Worm (Caenorhabditis elegans) whole organism, mixed stage, embryonic: ENCODE results near the gene cnnm-3.

Experiments
- bed-3 ChIP-seq: fragments of 200-800 bp; sonication (Bioruptor generic); optimal IDR thresholded peaks from 3 replicates; lab custom pipeline; 2018; ENCODE audit warnings: mild to moderate bottlenecking, missing genetic modification characterization, moderate library complexity, missing compliant biosample characterization
- blmp-1 ChIP-seq: fragments of 150-350 bp; optimal IDR thresholded peaks from 2 replicates; lab custom pipeline; 2014; ENCODE audit warnings: missing biosample characterization, missing genetic modification characterization
- ceh-39 ChIP-seq: fragments of 150-350 bp; optimal IDR thresholded peaks from 2 replicates; lab custom pipeline; 2014; ENCODE audit warnings: missing biosample characterization, missing genetic modification characterization
- ceh-43 ChIP-seq: fragments of 200-800 bp; sonication (Bioruptor generic); optimal IDR thresholded peaks from 2 replicates; lab custom pipeline; 2018; ENCODE audit warnings: mild to moderate bottlenecking, missing genetic modification characterization, moderate library complexity, missing compliant biosample characterization
- ceh-83 ChIP-seq: fragments of 200-800 bp; sonication (Bioruptor generic); optimal IDR thresholded peaks from 2 replicates; lab custom pipeline; 2018; ENCODE audit warnings: mild to moderate bottlenecking, missing genetic modification characterization, missing compliant biosample characterization
- ces-1 ChIP-seq: fragments of 150-350 bp; optimal IDR thresholded peaks from 2 replicates; lab custom pipeline; 2014; ENCODE audit warnings: missing biosample characterization, missing genetic modification reagents, missing genetic modification characterization
- cnd-1 ChIP-seq: fragments of 200-800 bp; sonication (Bioruptor generic); optimal IDR thresholded peaks from 2 replicates; lab custom pipeline; 2018; ENCODE audit warnings: mild to moderate bottlenecking, missing genetic modification characterization, missing compliant biosample characterization
- drap-1 ChIP-seq: fragments of 200-800 bp; sonication (Bioruptor generic); optimal IDR thresholded peaks from 3 replicates; lab custom pipeline; 2018; ENCODE audit warnings: mild to moderate bottlenecking, missing genetic modification characterization, missing compliant biosample characterization
- elt-1 ChIP-seq: sonication (generic microtip); optimal IDR thresholded peaks from 2 replicates; lab custom pipeline; 2017; ENCODE audit warnings: missing genetic modification characterization, mild to moderate bottlenecking, missing compliant biosample characterization, antibody characterized with exemption, moderate library complexity, borderline replicate concordance; ENCODE audit not compliant: insufficient read depth
- elt-3 ChIP-seq: fragments of 150-350 bp; optimal IDR thresholded peaks from 2 replicates; lab custom pipeline; 2014; ENCODE audit warnings: missing biosample characterization, missing genetic modification characterization
- ham-2 ChIP-seq: fragments of 200-800 bp; sonication (Bioruptor generic); optimal IDR thresholded peaks from 2 replicates; lab custom pipeline; 2018; ENCODE audit warnings: mild to moderate bottlenecking, missing genetic modification characterization, missing compliant biosample characterization
- hlh-1 ChIP-seq: fragments of 150-350 bp; optimal IDR thresholded peaks from 2 replicates; lab custom pipeline; 2014; ENCODE audit warnings: missing biosample characterization, missing genetic modification reagents, missing genetic modification characterization
- lin-13 ChIP-seq: fragments of 150-350 bp; optimal IDR thresholded peaks from 2 replicates; lab custom pipeline; 2014; ENCODE audit warnings: missing biosample characterization, missing genetic modification characterization
- lin-32 ChIP-seq: fragments of 200-800 bp; sonication (Bioruptor generic); optimal IDR thresholded peaks from 2 replicates; lab custom pipeline; 2018; ENCODE audit warnings: mild to moderate bottlenecking, missing genetic modification characterization, missing compliant biosample characterization
- mab-5 ChIP-seq: fragments of 150-350 bp; optimal IDR thresholded peaks from 2 replicates; lab custom pipeline; 2014; ENCODE audit warnings: missing biosample characterization, missing genetic modification characterization
- mep-1 ChIP-seq: fragments of 150-350 bp; optimal IDR thresholded peaks from 2 replicates; lab custom pipeline; 2017; ENCODE audit warnings: missing biosample characterization, missing genetic modification reagents, missing genetic modification characterization, inconsistent platforms
- mls-2 ChIP-seq: sonication (generic microtip); optimal IDR thresholded peaks from 2 replicates; lab custom pipeline; 2016; ENCODE audit warnings: mild to moderate bottlenecking, missing genetic modification characterization, moderate library complexity, missing compliant biosample characterization
- nhr-12 ChIP-seq: fragments of 150-350 bp; optimal IDR thresholded peaks from 2 replicates; lab custom pipeline; 2014; ENCODE audit warnings: missing biosample characterization, missing genetic modification characterization
- nhr-2 ChIP-seq: fragments of 150-350 bp; optimal IDR thresholded peaks from 2 replicates; lab custom pipeline; 2014; ENCODE audit warnings: missing biosample characterization, missing genetic modification characterization
- nhr-237 ChIP-seq: fragments of 150-350 bp; optimal IDR thresholded peaks from 2 replicates; lab custom pipeline; 2014; ENCODE audit warnings: missing biosample characterization, missing genetic modification characterization
- nhr-76 ChIP-seq: sonication (generic microtip); optimal IDR thresholded peaks from 2 replicates; lab custom pipeline; 2017; ENCODE audit warnings: missing biosample characterization, missing genetic modification characterization
- sem-2 ChIP-seq: fragments of 200-800 bp; sonication (Bioruptor generic); optimal IDR thresholded peaks from 2 replicates; lab custom pipeline; 2018; ENCODE audit warnings: mild to moderate bottlenecking, missing genetic modification characterization, missing compliant biosample characterization
- snpc-4 ChIP-seq: fragments of 150-350 bp; optimal IDR thresholded peaks from 2 replicates; lab custom pipeline; 2014; ENCODE audit warnings: missing biosample characterization, missing genetic modification characterization
- sptf-1 ChIP-seq: sonication (generic microtip); optimal IDR thresholded peaks from 2 replicates; lab custom pipeline; 2017; ENCODE audit warnings: mild to moderate bottlenecking, missing genetic modification characterization, moderate library complexity, missing compliant biosample characterization
- tbx-8 ChIP-seq: fragments of 200-800 bp; sonication (Bioruptor generic); optimal IDR thresholded peaks from 2 replicates; lab custom pipeline; 2018; ENCODE audit warnings: mild to moderate bottlenecking, missing genetic modification characterization, moderate library complexity, missing compliant biosample characterization
- unc-120 ChIP-seq: sonication (generic microtip); optimal IDR thresholded peaks from 2 replicates; lab custom pipeline; 2017; ENCODE audit warnings: missing genetic modification characterization, missing compliant biosample characterization; ENCODE audit not compliant: poor library complexity, severe bottlenecking
- unc-62 ChIP-seq: fragments of 150-350 bp; optimal IDR thresholded peaks from 2 replicates; lab custom pipeline; 2014; ENCODE audit warnings: missing biosample characterization, missing genetic modification reagents, missing genetic modification characterization
- zip-8 ChIP-seq: fragments of 150-350 bp; optimal IDR thresholded peaks from 2 replicates; lab custom pipeline; 2014; ENCODE audit warnings: missing biosample characterization, missing genetic modification characterization
- ztf-11 ChIP-seq: fragments of 150-350 bp; optimal IDR thresholded peaks from 2 replicates; lab custom pipeline; 2014; ENCODE audit warnings: missing biosample characterization, missing genetic modification characterization

Gene cnnm-3

DNA sequence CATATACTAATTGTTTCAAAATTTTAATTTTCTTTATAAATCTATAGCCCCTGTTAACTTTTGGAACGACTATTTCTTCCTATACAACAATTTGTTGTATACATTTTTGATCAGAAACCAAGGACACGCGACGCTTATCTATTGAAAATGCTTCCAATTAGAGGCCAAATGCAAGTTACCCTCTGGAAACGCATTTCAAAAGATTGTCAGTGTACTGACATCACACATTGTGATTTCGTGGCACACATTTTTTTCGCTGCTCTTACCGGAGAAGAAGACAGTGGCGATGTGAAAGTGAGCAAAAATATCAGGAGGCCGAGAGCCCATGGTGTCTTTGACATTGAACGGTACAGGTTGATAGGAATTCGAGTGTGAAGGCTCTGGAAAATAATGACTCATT is at the start of gene cnnm-3:
Gene cnnm-3 (minus strand): TSS at position 382 of the 400 bp plus-strand sequence.
- no peak for TF ChIP-seq ham-2
- no peak for TF ChIP-seq drap-1 (GFP tag; lab: Kevin White, UChicago)
- TF ChIP-seq sem-2 (GFP tag; lab: Kevin White, UChicago) = no peak
- TF ChIP-seq mls-2 (tag; lab: Kevin White, UChicago) = no peak
- TF ChIP-seq ceh-83 (GFP tag; lab: Kevin White, UChicago) = no peak
- TF ChIP-seq unc-120 = no peak
- no peak for TF ChIP-seq elt-1 (tag; lab: Kevin White, UChicago)
- TF ChIP-seq zip-8 (tag; lab: Kevin White, UChicago) = no peak
- no peak for TF ChIP-seq snpc-4 (tag; lab: Kevin White, UChicago)
- no peak for TF ChIP-seq nhr-76
- TF ChIP-seq mab-5 (tag; lab: Kevin White, UChicago) = no peak
- no peak for TF ChIP-seq nhr-237 (tag; lab: Kevin White, UChicago)
- TF ChIP-seq bed-3 (GFP tag; lab: Kevin White, UChicago) = no peak
- no peak for TF ChIP-seq lin-13 (tag; lab: Kevin White, UChicago)
- TF ChIP-seq ztf-11 (tag; lab: Kevin White, UChicago) = no peak
- TF ChIP-seq ceh-39 (tag; lab: Kevin White, UChicago) = no peak
- TF ChIP-seq, all 35 proteins: peak for 0

- peak; percentile 78 for TF ChIP-seq ham-2
- no peak for TF ChIP-seq ceh-83 (GFP tag; lab: Kevin White, UChicago)
- peak; percentile 51 for TF ChIP-seq blmp-1 (tag; lab: Kevin White, UChicago)
- TF ChIP-seq nhr-12 (tag; lab: Kevin White, UChicago) = no peak
- no peak for TF ChIP-seq sptf-1
- TF ChIP-seq nhr-237 (tag; lab: Kevin White, UChicago) = no peak
- TF ChIP-seq mls-2 (tag; lab: Kevin White, UChicago) = no peak
- no peak for TF ChIP-seq unc-120
- TF ChIP-seq elt-1 (tag; lab: Kevin White, UChicago) = peak; percentile 64
These were observed 48.7 kb upstream of the cnnm-3 start, which contains the start of gene wrt-2 for ce11 chrX:3094304-3094703. Gene wrt-2 (minus strand): TSS chrX:3094349.

- no peak for TF ChIP-seq mep-1 (tag; lab: Kevin White, UChicago)
- no peak for TF ChIP-seq elt-3 (tag; lab: Kevin White, UChicago)
- TF ChIP-seq sptf-1 = no peak
- no peak for TF ChIP-seq ceh-39 (tag; lab: Kevin White, UChicago)
- no peak for TF ChIP-seq ceh-43 (GFP tag; lab: Kevin White, UChicago)
- no peak for TF ChIP-seq ces-1 (GFP tag; lab: Kevin White, UChicago)
- TF ChIP-seq tbx-8 (GFP tag; lab: Kevin White, UChicago) = no peak
- no peak for TF ChIP-seq ham-2
- TF ChIP-seq hlh-1 (tag; lab: Kevin White, UChicago) = no peak
- TF ChIP-seq lin-32 (GFP tag; lab: Kevin White, UChicago) = no peak
- TF ChIP-seq nhr-76 = no peak
These were observed 46.8 kb upstream of the cnnm-3 start for ce11 chrX:3092460-3092859.

DNA sequence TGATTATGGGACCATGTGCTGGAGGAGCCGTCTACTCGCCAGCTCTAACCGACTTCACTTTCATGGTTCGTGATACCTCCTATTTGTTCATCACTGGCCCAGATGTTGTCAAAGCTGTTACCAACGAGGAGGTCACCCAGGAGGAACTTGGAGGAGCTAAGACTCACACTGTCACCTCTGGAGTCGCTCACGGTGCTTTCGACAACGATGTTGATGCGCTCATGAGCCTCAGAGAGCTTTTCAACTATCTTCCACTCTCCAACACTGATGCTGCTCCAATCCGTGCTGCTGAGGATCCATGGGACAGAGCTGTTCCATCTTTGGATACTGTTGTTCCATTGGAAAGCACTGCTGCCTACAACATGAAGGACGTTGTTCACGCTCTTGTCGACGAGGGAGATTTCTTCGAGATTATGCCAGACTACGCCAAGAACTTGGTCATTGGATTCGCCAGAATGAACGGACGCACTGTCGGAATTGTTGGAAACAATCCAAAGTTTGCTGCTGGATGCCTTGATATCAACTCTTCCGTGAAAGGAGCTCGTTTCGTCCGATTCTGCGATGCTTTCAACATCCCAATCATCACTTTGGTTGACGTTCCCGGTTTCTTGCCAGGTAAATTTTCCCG is 45.6 kb upstream of the cnnm-3 start:
- TF ChIP-seq tbx-8 (GFP tag; lab: Kevin White, UChicago) = no peak
- no peak for TF ChIP-seq cnd-1 (tag; lab: Kevin White, UChicago)
- TF ChIP-seq ces-1 (GFP tag; lab: Kevin White, UChicago) = no peak

- TF ChIP-seq cnd-1 (tag; lab: Kevin White, UChicago) = no peak
- peak; percentile 41 for TF ChIP-seq hlh-1 (tag; lab: Kevin White, UChicago)
- TF ChIP-seq unc-120 = peak; percentile 59
- TF ChIP-seq nhr-2 (tag; lab: Kevin White, UChicago) = peak; percentile 19
- TF ChIP-seq unc-62 (GFP tag; lab: Kevin White, UChicago) = peak; percentile 21
- TF ChIP-seq, all 35 proteins: peak for 4
These were observed 44.3 kb upstream of the cnnm-3 start for ce11 chrX:3089894-3090414.
